Fruit fly (Drosophila melanogaster) whole organism, embryonic: ENCODE results near the gene galectin.

Experiments used
- CG17829 ChIP-seq: fragments of 200-800 bp; optimal IDR thresholded peaks from 2 replicates; lab custom pipeline; 2019; ENCODE audit warnings: missing biosample characterization, mild to moderate bottlenecking, missing genetic modification characterization, moderate library complexity
- CG18262 ChIP-seq: fragments of 200-800 bp; optimal IDR thresholded peaks from 3 replicates; lab custom pipeline; 2019; ENCODE audit warnings: missing biosample characterization, mild to moderate bottlenecking, missing genetic modification characterization, moderate library complexity
- CG2202 ChIP-seq: fragments of 200-800 bp; sonication (Bioruptor generic); optimal IDR thresholded peaks from 2 replicates; lab custom pipeline; 2018; ENCODE audit warnings: missing biosample characterization, mild to moderate bottlenecking, missing genetic modification characterization
- CG3995 ChIP-seq: fragments of 200-800 bp; sonication (Bioruptor generic); optimal IDR thresholded peaks from 3 replicates; lab custom pipeline; 2016; ENCODE audit warnings: missing biosample characterization, missing genetic modification characterization
- CG6683 ChIP-seq: fragments of 200-800 bp; sonication (Bioruptor generic); optimal IDR thresholded peaks from 2 replicates; lab custom pipeline; 2017; ENCODE audit warnings: missing biosample characterization, mild to moderate bottlenecking, missing genetic modification characterization, missing genetic modification reagents
- CTCF ChIP-seq: fragments of 200-800 bp; sonication (Bioruptor generic); optimal IDR thresholded peaks from 2 replicates; lab custom pipeline; 2017; ENCODE audit warnings: missing biosample characterization, mild to moderate bottlenecking, missing genetic modification characterization, moderate library complexity
- Dbx ChIP-seq: fragments of 200-800 bp; sonication (Bioruptor generic); IDR thresholded peaks from 3 replicates; pipeline ENCODE4 v1.3.6; 2022; ENCODE audit warnings: missing biosample characterization, missing genetic modification characterization
- Dref ChIP-seq: fragments of 200-800 bp; sonication (Bioruptor generic); IDR thresholded peaks from 2 replicates; pipeline ENCODE4 v1.3.6; 2022; ENCODE audit warnings: missing biosample characterization, missing genetic modification characterization
- Pdp1 ChIP-seq, 2 experiments: fragments of 200-800 bp; sonication (Bioruptor generic); optimal IDR thresholded peaks; 3 replicates each; lab custom pipeline; 2016; ENCODE audit warnings: missing biosample characterization in 2 of 2, missing genetic modification characterization in 2 of 2, mild to moderate bottlenecking in 1 of 2, moderate library complexity in 1 of 2
- dmrt99B ChIP-seq: fragments of 200-800 bp; sonication (Bioruptor generic); optimal IDR thresholded peaks from 2 replicates; lab custom pipeline; 2018; ENCODE audit warnings: missing biosample characterization, mild to moderate bottlenecking, missing genetic modification characterization, moderate library complexity
- dpn ChIP-seq, 2 experiments: fragments of 200-800 bp; sonication (Bioruptor generic); optimal IDR thresholded peaks; 3 replicates each; lab custom pipeline; 2016; ENCODE audit warnings: missing biosample characterization in 2 of 2, missing genetic modification characterization in 2 of 2
- org-1 ChIP-seq: fragments of 200-800 bp; sonication (Bioruptor generic); optimal IDR thresholded peaks from 2 replicates; lab custom pipeline; 2017; ENCODE audit warnings: missing biosample characterization, missing genetic modification characterization
- repo ChIP-seq: fragments of 200-800 bp; sonication (Bioruptor generic); optimal IDR thresholded peaks from 2 replicates; lab custom pipeline; 2016; ENCODE audit warnings: missing biosample characterization, missing genetic modification characterization
- rib ChIP-seq: fragments of 200-800 bp; sonication (Bioruptor generic); IDR thresholded peaks from 2 replicates; pipeline ENCODE4 v1.3.6; 2022; ENCODE audit warnings: missing biosample characterization, missing genetic modification characterization

The galectin gene

DNA sequence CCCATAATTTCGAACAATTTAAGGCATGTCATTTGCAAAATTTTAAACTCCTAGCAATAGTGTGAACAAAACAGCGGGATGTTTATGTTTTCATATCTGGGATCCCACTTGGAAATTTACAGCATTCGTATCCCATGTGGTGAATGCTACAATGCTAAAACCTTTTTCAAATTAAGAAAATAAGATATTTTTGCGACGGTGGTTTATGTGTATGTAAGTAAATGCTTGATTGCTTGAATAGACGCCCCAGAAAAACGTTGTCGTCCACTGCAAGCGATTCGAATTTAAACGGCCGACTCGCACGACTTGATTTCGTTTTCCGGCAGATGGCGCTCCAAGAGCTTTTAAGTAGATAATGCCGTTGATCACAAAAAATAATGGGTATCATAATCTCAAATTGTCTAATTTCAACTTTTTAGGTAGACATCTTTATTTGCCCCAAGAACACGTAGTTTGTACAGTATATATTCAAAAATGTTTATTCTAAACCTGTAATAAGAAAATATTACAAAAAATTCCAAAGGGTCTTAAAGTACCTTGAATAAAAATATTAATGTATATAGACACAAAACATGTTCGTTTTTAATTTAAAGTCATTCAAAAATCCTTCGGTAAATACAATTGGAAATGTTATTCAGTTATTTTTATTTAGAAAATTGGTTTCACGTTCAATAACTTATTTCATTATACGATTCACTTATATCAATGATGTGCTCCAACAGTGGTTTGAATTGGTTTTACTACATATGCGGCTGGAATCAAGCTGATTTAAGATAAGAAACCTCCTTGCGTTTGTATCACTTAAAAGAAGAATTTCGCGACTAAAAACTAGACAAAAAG is 50.8 kb downstream of the galectin start (continued):
- TF ChIP-seq CG2202 (tag; lab: Kevin White, UChicago) (no peak), dmrt99B (tag; lab: Kevin White, UChicago) (no peak), CG18262 (tag; lab: Kevin White, UChicago) (no peak), Dref (no peak), dpn (GFP tag; optimal IDR thresholded peaks at IDR 0.05; lab: Kevin White, UChicago) (no peak), CTCF (GFP tag; lab: Kevin White, UChicago) (peak; percentile 94), repo (GFP tag; lab: Kevin White, UChicago) (no peak), Dbx (GFP tag; lab: Robert Waterston, UW) (no peak), CG17829 (tag; lab: Kevin White, UChicago) (no peak), org-1 (GFP tag; lab: Kevin White, UChicago) (no peak), rib (GFP tag; lab: Robert Waterston, UW) (no peak), CG3995 (no peak)
- TF ChIP-seq, all 482 proteins: peak for 10

DNA sequence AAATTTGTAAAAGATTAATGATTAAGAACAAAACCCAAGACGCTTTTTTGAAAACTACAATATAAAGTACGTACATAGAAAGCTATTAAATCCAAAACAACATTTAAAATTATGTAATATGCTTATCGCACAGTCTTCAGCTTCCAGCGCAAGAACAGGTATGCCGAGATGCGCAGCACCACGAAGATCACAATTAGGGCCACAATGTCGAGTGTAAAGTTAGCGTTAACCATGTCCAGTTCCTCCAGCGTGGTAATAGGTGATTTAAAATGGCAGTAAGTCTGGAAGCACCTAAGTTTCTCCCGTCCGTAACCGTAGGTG is 51.4 kb downstream of the galectin start:
- peak in 1 of 2 experiments; percentile 57 for TF ChIP-seq Pdp1 (GFP tag; optimal IDR thresholded peaks at IDR 0.05; lab: Kevin White, UChicago)
- no peak for TF ChIP-seq CG6683 (GFP tag; lab: Kevin White, UChicago)
